Worm (Caenorhabditis elegans) whole organism, early embryonic: ENCODE measurements around the gene C40C9.4.

Source experiments
- B0310.2 ChIP-seq: sonication (generic microtip); optimal IDR thresholded peaks from 2 replicates; lab custom pipeline; 2016; ENCODE audit warnings: mild to moderate bottlenecking, missing genetic modification characterization, missing compliant biosample characterization
- ama-1 ChIP-seq: fragments of 150-350 bp; optimal IDR thresholded peaks from 2 replicates; lab custom pipeline; 2014
- flt-1 ChIP-seq: fragments of 200-800 bp; sonication (Bioruptor generic); IDR thresholded peaks from 2 replicates; pipeline ENCODE4 v1.3.6; 2022; ENCODE audit warnings: missing genetic modification characterization, missing compliant biosample characterization
- hmg-4 ChIP-seq: fragments of 200-800 bp; sonication (Bioruptor generic); optimal IDR thresholded peaks from 2 replicates; lab custom pipeline; 2018; ENCODE audit warnings: mild to moderate bottlenecking, missing genetic modification characterization, missing compliant biosample characterization
- hnd-1 ChIP-seq: sonication (generic microtip); optimal IDR thresholded peaks from 2 replicates; lab custom pipeline; 2016; ENCODE audit warnings: missing genetic modification characterization, missing compliant biosample characterization
- tbx-37 ChIP-seq: fragments of 200-800 bp; sonication (Bioruptor generic); conservative IDR thresholded peaks from 2 replicates; pipeline ENCODE4 v1.3.6; 2022; ENCODE audit warnings: missing genetic modification reagents, missing genetic modification characterization, missing compliant biosample characterization

DNA sequence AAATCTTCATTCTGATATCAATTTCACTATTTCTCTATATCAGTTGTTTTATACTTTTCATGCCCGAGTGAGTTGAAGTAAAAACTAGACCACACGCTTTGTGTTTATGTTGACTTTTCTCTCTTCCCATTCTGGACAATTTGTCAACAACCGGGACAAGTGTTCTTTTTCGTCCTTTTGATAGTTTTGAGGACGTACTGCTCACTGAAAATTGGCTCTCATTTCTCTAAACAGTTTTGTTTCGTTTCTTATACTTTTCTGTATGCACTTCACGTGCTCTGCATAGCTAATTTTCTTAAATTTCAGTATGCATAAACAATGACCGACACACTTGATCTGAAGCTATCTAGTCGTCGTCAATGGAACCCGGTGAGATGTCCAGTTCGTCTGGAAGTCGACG, 36.8 kb downstream of the C40C9.4 start, which contains the start of gene adm-2:
- TF ChIP-seq hmg-4 (GFP tag; lab: Kevin White, UChicago) (no peak), ama-1 (lab: Kevin White, UChicago) (no peak), tbx-37 (no peak), B0310.2 (tag; lab: Kevin White, UChicago) (no peak), hnd-1 (no peak), flt-1 (GFP tag; lab: Robert Waterston, UW) (no peak)
